Worm (Caenorhabditis elegans) whole organism, L1 larva: ENCODE results near the gene alg-3.

Source experiments
- aly-2 ChIP-seq: fragments of 150-350 bp; optimal IDR thresholded peaks from 2 replicates; lab custom pipeline; 2014; ENCODE audit warnings: missing biosample characterization, missing genetic modification characterization
- egl-27 ChIP-seq, 2 experiments: fragments of 150-350 bp in 1 of 2; sonication (generic microtip); optimal IDR thresholded peaks; 3 replicates each; lab custom pipeline; 2017 to 2018; ENCODE audit warnings: missing biosample characterization in 2 of 2, missing genetic modification characterization in 2 of 2, missing genetic modification reagents in 2 of 2
- lin-15B ChIP-seq: fragments of 150-350 bp; sonication (generic microtip); optimal IDR thresholded peaks from 3 replicates; lab custom pipeline; 2014; ENCODE audit warnings: missing biosample characterization, missing genetic modification characterization
- lir-3 ChIP-seq: sonication (generic microtip); optimal IDR thresholded peaks from 2 replicates; lab custom pipeline; 2016; ENCODE audit warnings: mild to moderate bottlenecking, missing genetic modification characterization, moderate library complexity, missing compliant biosample characterization; ENCODE audit not compliant: poor library complexity
- unc-62 ChIP-seq: fragments of 150-350 bp; optimal IDR thresholded peaks from 2 replicates; lab custom pipeline; 2014; ENCODE audit warnings: missing biosample characterization, missing genetic modification reagents, missing genetic modification characterization

- TF ChIP-seq lin-15B (no peak), lir-3 (tag; lab: Kevin White, UChicago) (no peak), unc-62 (GFP tag; lab: Kevin White, UChicago) (no peak), egl-27 (tag; optimal IDR thresholded peaks at IDR 0.05; lab: Kevin White, UChicago) (no peak), aly-2 (tag; lab: Kevin White, UChicago) (no peak)
Measured at ce11 chrIV:11742406-11742805, 38.4 kb downstream of the alg-3 start, which contains the start of gene K01A6.5.
